Fruit fly (Drosophila melanogaster) whole organism, adult: ENCODE data around the gene SNF4Agamma.

Source experiments
- CG11617 ChIP-seq: fragments of 200-800 bp; sonication (Bioruptor generic); optimal IDR thresholded peaks from 2 replicates; lab custom pipeline; 2017; ENCODE audit warnings: mild to moderate bottlenecking, missing biosample characterization, missing genetic modification reagents, missing genetic modification characterization
- CG12768 ChIP-seq: fragments of 200-800 bp; sonication (Bioruptor generic); optimal IDR thresholded peaks from 2 replicates; lab custom pipeline; 2017; ENCODE audit warnings: missing biosample characterization, missing genetic modification characterization, mild to moderate bottlenecking, moderate library complexity, missing genetic modification reagents
- CG33017 ChIP-seq: fragments of 200-800 bp; sonication (Bioruptor generic); optimal IDR thresholded peaks from 2 replicates; lab custom pipeline; 2018; ENCODE audit warnings: missing biosample characterization, mild to moderate bottlenecking, missing genetic modification characterization, moderate library complexity
- CG5204 ChIP-seq: fragments of 200-800 bp; sonication (Bioruptor generic); optimal IDR thresholded peaks from 2 replicates; lab custom pipeline; 2016; ENCODE audit warnings: missing biosample characterization, missing genetic modification characterization
- CG7045 ChIP-seq: fragments of 200-800 bp; sonication (Bioruptor generic); optimal IDR thresholded peaks from 2 replicates; lab custom pipeline; 2017; ENCODE audit warnings: missing biosample characterization, mild to moderate bottlenecking, missing genetic modification characterization
- CG7101 ChIP-seq: fragments of 200-800 bp; sonication (Bioruptor generic); optimal IDR thresholded peaks from 2 replicates; lab custom pipeline; 2018; ENCODE audit warnings: missing biosample characterization, mild to moderate bottlenecking, missing genetic modification characterization, moderate library complexity
- Clk ChIP-seq: fragments of 200-800 bp; sonication (Bioruptor generic); optimal IDR thresholded peaks from 2 replicates; lab custom pipeline; 2017; ENCODE audit warnings: missing biosample characterization, missing genetic modification characterization
- Mnt ChIP-seq: fragments of 200-800 bp; sonication (Bioruptor generic); optimal IDR thresholded peaks from 2 replicates; lab custom pipeline; 2016; ENCODE audit warnings: missing biosample characterization, mild to moderate bottlenecking, missing genetic modification characterization
- cic ChIP-seq: fragments of 200-800 bp; sonication (Bioruptor generic); optimal IDR thresholded peaks from 2 replicates; lab custom pipeline; 2017; ENCODE audit warnings: missing biosample characterization, mild to moderate bottlenecking, missing genetic modification characterization, moderate library complexity
- cnc ChIP-seq, 2 experiments: fragments of >200 bp; optimal IDR thresholded peaks; 2 replicates each; lab custom pipeline; 2017
- kay ChIP-seq: fragments of 200-800 bp; sonication (Bioruptor generic); peaks from one replicate; lab custom pipeline; 2016; ENCODE audit warnings: missing biosample characterization, missing genetic modification characterization, borderline replicate concordance
- ovo ChIP-seq: fragments of 200-800 bp; sonication (Bioruptor generic); optimal IDR thresholded peaks from 2 replicates; lab custom pipeline; 2016; ENCODE audit warnings: missing biosample characterization, missing genetic modification characterization
- toe ChIP-seq: fragments of 200-800 bp; sonication (Bioruptor generic); optimal IDR thresholded peaks from 2 replicates; lab custom pipeline; 2016; ENCODE audit warnings: missing biosample characterization, missing genetic modification characterization

- TF ChIP-seq cic, result no peak
- no peak for TF ChIP-seq Mnt (GFP tag; lab: Kevin White, UChicago)
- no peak for TF ChIP-seq CG7045 (GFP tag; lab: Kevin White, UChicago)
- no peak for TF ChIP-seq CG12768
- no peak for TF ChIP-seq ovo
- no peak for TF ChIP-seq CG33017 (tag; lab: Kevin White, UChicago)
- TF ChIP-seq CG5204 (GFP tag; lab: Kevin White, UChicago), result no peak
- TF ChIP-seq cnc (optimal IDR thresholded peaks at IDR 0.05; lab: Kevin White, UChicago), result no peak
- no peak for TF ChIP-seq CG7101 (tag; lab: Kevin White, UChicago)
- no peak for TF ChIP-seq Clk (GFP tag; lab: Kevin White, UChicago)
- TF ChIP-seq kay (GFP tag; lab: Kevin White, UChicago), result no peak
- TF ChIP-seq toe (GFP tag; lab: Kevin White, UChicago), result no peak
- no peak for TF ChIP-seq CG11617 (GFP tag; lab: Kevin White, UChicago)
These were observed 38.1 kb upstream of the SNF4Agamma start for dm6 chr3R:21102477-21102876.
